Worm (Caenorhabditis elegans) whole organism, late embryonic: Measurements from ENCODE around the gene W02A2.9.

ENCODE experiments used
- F13H6.1 ChIP-seq: sonication (generic microtip); optimal IDR thresholded peaks from 2 replicates; lab custom pipeline; 2016; ENCODE audit warnings: missing genetic modification characterization, missing compliant biosample characterization
- Y22D7AL.16 ChIP-seq: sonication (generic microtip); optimal IDR thresholded peaks from 2 replicates; lab custom pipeline; 2016; ENCODE audit warnings: missing genetic modification characterization, missing compliant biosample characterization
- dmd-4 ChIP-seq: sonication (generic microtip); optimal IDR thresholded peaks from 2 replicates; lab custom pipeline; 2016; ENCODE audit warnings: borderline replicate concordance, missing genetic modification characterization, missing compliant biosample characterization
- fkh-6 ChIP-seq: sonication (generic microtip); optimal IDR thresholded peaks from 2 replicates; lab custom pipeline; 2016; ENCODE audit warnings: missing genetic modification characterization, missing compliant biosample characterization
- hlh-13 ChIP-seq: fragments of 200-800 bp; sonication (Bioruptor generic); optimal IDR thresholded peaks from 2 replicates; lab custom pipeline; 2018; ENCODE audit warnings: mild to moderate bottlenecking, missing genetic modification characterization, missing compliant biosample characterization
- nfya-1 ChIP-seq: sonication (generic microtip); optimal IDR thresholded peaks from 2 replicates; lab custom pipeline; 2017; ENCODE audit warnings: missing genetic modification characterization, mild to moderate bottlenecking, missing compliant biosample characterization, antibody characterized with exemption, moderate library complexity
- pag-3 ChIP-seq: sonication (generic microtip); optimal IDR thresholded peaks from 2 replicates; lab custom pipeline; 2016; ENCODE audit warnings: missing compliant biosample characterization, missing genetic modification characterization, borderline replicate concordance
- rnt-1 ChIP-seq: sonication (generic microtip); optimal IDR thresholded peaks from 2 replicates; lab custom pipeline; 2016; ENCODE audit warnings: missing genetic modification characterization, missing compliant biosample characterization
- unc-55 ChIP-seq: sonication (generic microtip); optimal IDR thresholded peaks from 2 replicates; lab custom pipeline; 2017; ENCODE audit warnings: missing biosample characterization, missing genetic modification reagents, missing genetic modification characterization

- no peak for TF ChIP-seq Y22D7AL.16 (tag; lab: Kevin White, UChicago)
- no peak for TF ChIP-seq rnt-1 (tag; lab: Kevin White, UChicago)
- no peak for TF ChIP-seq unc-55 (GFP tag; lab: Kevin White, UChicago)
- TF ChIP-seq fkh-6 (tag; lab: Kevin White, UChicago), result no peak
- no peak for TF ChIP-seq F13H6.1 (tag; lab: Kevin White, UChicago)
- TF ChIP-seq hlh-13 (GFP tag; lab: Kevin White, UChicago), result no peak
- no peak for TF ChIP-seq nfya-1 (tag; lab: Kevin White, UChicago)
- TF ChIP-seq dmd-4 (tag; lab: Kevin White, UChicago), result no peak
- TF ChIP-seq pag-3 (tag; lab: Kevin White, UChicago), result no peak
These were observed 44.8 kb downstream of the W02A2.9 start for ce11 chrIV:13392230-13392629.
